Fruit fly (Drosophila melanogaster) whole organism, wandering third instar larva: ENCODE measurements around the gene CG42323.

ENCODE experiments used
- GATAd ChIP-seq: sonication (Bioruptor generic); optimal IDR thresholded peaks from 2 replicates; lab custom pipeline; 2016; ENCODE audit warnings: missing biosample characterization, missing genetic modification characterization
- Hnf4 ChIP-seq: fragments of 200-800 bp; sonication (Bioruptor generic); optimal IDR thresholded peaks from 2 replicates; lab custom pipeline; 2016; ENCODE audit warnings: missing biosample characterization, mild to moderate bottlenecking, missing genetic modification characterization
- Jra ChIP-seq: sonication (Bioruptor generic); optimal IDR thresholded peaks from 2 replicates; lab custom pipeline; 2016; ENCODE audit warnings: missing biosample characterization, missing genetic modification characterization
- Mio ChIP-seq: sonication (Bioruptor generic); optimal IDR thresholded peaks from 2 replicates; lab custom pipeline; 2016; ENCODE audit warnings: missing biosample characterization, missing genetic modification characterization
- Myc ChIP-seq: fragments of >200 bp; optimal IDR thresholded peaks from 2 replicates; lab custom pipeline; 2017
- Sp1 ChIP-seq: fragments of 200-800 bp; sonication (Bioruptor generic); optimal IDR thresholded peaks from 3 replicates; lab custom pipeline; 2019; ENCODE audit warnings: missing biosample characterization, mild to moderate bottlenecking, missing genetic modification characterization, moderate library complexity
- Vsx2 ChIP-seq: fragments of 200-300, 225-300 bp; sonication (Bioruptor generic); optimal IDR thresholded peaks from 2 replicates; lab custom pipeline; 2018; ENCODE audit warnings: missing biosample characterization, missing genetic modification characterization; ENCODE audit not compliant: partially characterized antibody
- br ChIP-seq: fragments of 200-800 bp; sonication (Bioruptor generic); optimal IDR thresholded peaks from 2 replicates; lab custom pipeline; 2016; ENCODE audit warnings: missing biosample characterization, missing genetic modification characterization
- dl ChIP-seq, 2 experiments: fragments of 175-275, 200-275 bp in 1 of 2; fragments of 200-275 bp in 1 of 2; sonication (Bioruptor generic); optimal IDR thresholded peaks; lab custom pipeline; 2018; ENCODE audit warnings: mild to moderate bottlenecking in 2 of 2, missing biosample characterization in 2 of 2, missing genetic modification characterization in 2 of 2, moderate library complexity in 2 of 2; ENCODE audit not compliant: partially characterized antibody in 2 of 2, insufficient read depth in 1 of 2
- foxo ChIP-seq, 2 experiments: fragments of 200-800 bp; sonication (Bioruptor generic); optimal IDR thresholded peaks; 2 replicates in 1 of 2; 3 replicates in 1 of 2; lab custom pipeline; 2016 to 2017; ENCODE audit warnings: missing biosample characterization in 2 of 2, missing genetic modification characterization in 2 of 2
- fru ChIP-seq: fragments of 200-800 bp; sonication (Bioruptor generic); optimal IDR thresholded peaks from 3 replicates; lab custom pipeline; 2016; ENCODE audit warnings: missing biosample characterization, mild to moderate bottlenecking, missing genetic modification characterization
- psq ChIP-seq: fragments of 200-800 bp; sonication (Bioruptor generic); optimal IDR thresholded peaks from 3 replicates; lab custom pipeline; 2017; ENCODE audit warnings: missing biosample characterization, mild to moderate bottlenecking, missing genetic modification characterization, moderate library complexity
- rgr ChIP-seq: fragments of 200-800 bp; sonication (Bioruptor generic); optimal IDR thresholded peaks from 3 replicates; lab custom pipeline; 2016; ENCODE audit warnings: missing biosample characterization, mild to moderate bottlenecking, missing genetic modification characterization
- usp ChIP-seq: fragments of >200 bp; optimal IDR thresholded peaks from 2 replicates; lab custom pipeline; 2017; ENCODE audit warnings: missing biosample characterization, missing genetic modification characterization

Gene CG42323

DNA sequence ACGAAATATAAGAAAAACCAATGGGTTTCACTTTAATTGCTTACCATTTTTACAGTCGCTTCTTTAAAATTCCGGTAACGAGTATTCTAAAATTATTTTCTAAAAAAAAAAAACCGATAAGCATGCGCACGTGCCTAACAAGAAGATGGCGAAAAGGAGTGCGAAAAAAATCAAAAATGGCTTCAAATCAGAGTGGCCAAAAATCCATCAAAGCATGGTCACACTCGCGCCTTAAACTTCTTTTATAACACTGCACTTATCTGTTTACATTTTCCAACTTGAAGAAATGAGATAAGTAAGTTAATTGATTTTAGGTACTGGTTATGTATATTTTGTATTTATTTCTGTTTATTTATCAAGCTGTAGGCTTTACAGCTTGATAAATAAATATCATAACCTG lies 38.1 kb downstream of the CG42323 start, which contains the start of gene CG43843:
Gene CG43843, minus strand, starts transcription at position 101 of the 400 bp plus-strand sequence.
- TF ChIP-seq Myc (lab: Kevin White, UChicago) (no peak), Jra (GFP tag; lab: Kevin White, UChicago) (no peak), Sp1 (no peak), Vsx2 (GFP tag; lab: Kevin White, UChicago) (no peak), fru (GFP tag; lab: Kevin White, UChicago) (no peak), br (GFP tag; lab: Kevin White, UChicago) (no peak), Mio (GFP tag; lab: Kevin White, UChicago) (no peak), Hnf4 (GFP tag; lab: Kevin White, UChicago) (no peak), usp (no peak), psq (GFP tag; lab: Kevin White, UChicago) (no peak), rgr (GFP tag; lab: Kevin White, UChicago) (no peak), foxo (GFP tag; optimal IDR thresholded peaks at IDR 0.05; lab: Kevin White, UChicago) (no peak)

DNA sequence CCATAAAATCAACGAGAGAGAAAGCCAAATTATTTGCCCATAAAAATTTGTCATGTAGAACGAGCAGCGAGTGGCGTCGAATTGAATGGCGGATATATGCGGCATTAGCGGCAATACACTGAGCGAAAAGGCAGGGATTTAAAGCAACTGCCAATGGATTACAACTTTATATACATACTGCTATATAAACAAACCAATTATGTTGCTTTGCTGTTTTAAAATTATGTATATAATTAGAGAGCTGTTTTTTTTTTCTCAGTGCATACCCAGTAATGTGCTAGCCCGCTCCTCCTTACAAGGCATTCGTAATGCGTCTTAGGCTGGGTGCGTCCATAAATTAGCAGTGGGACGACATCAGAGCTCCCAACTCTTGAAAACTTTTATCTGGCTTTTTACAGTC lies 45.7 kb downstream of the CG42323 start:
- TF ChIP-seq dl (GFP tag; optimal IDR thresholded peaks at IDR 0.05; lab: Kevin White, UChicago; ENCODE audit: insufficient read depth in 1 of 2, partially characterized antibody in 2 of 2) = no peak
- TF ChIP-seq Jra (GFP tag; lab: Kevin White, UChicago) = no peak
- no peak for TF ChIP-seq GATAd (GFP tag; lab: Kevin White, UChicago)
- no peak for TF ChIP-seq Sp1
